Fruit fly (Drosophila melanogaster) whole organism, embryonic: Measurements from ENCODE around the gene Mfe2.

Source experiments
- BtbVII ChIP-seq: fragments of 200-800 bp; sonication (Bioruptor generic); optimal IDR thresholded peaks from 3 replicates; lab custom pipeline; 2017; ENCODE audit warnings: missing biosample characterization, mild to moderate bottlenecking, missing genetic modification characterization
- CG10267 ChIP-seq: fragments of 200-800 bp; sonication (Bioruptor generic); optimal IDR thresholded peaks from 2 replicates; lab custom pipeline; 2018; ENCODE audit warnings: missing biosample characterization, mild to moderate bottlenecking, missing genetic modification characterization, moderate library complexity
- CG13123 ChIP-seq: fragments of 200-800 bp; sonication (Bioruptor generic); optimal IDR thresholded peaks from 2 replicates; lab custom pipeline; 2016; ENCODE audit warnings: missing biosample characterization, missing genetic modification characterization
- CG5953 ChIP-seq: fragments of 200-800 bp; sonication (Bioruptor generic); IDR thresholded peaks from 2 replicates; pipeline ENCODE4 v1.3.6; 2022; ENCODE audit warnings: missing biosample characterization, missing genetic modification characterization
- Oaz ChIP-seq: fragments of 200-800 bp; sonication (Bioruptor generic); IDR thresholded peaks from 2 replicates; pipeline ENCODE4 v1.3.6; 2022; ENCODE audit warnings: missing biosample characterization, missing genetic modification characterization
- peb ChIP-seq: fragments of 200-800 bp; sonication (Bioruptor generic); IDR thresholded peaks from 2 replicates; pipeline ENCODE4 v1.3.6; 2022; ENCODE audit warnings: missing biosample characterization, missing genetic modification characterization

DNA sequence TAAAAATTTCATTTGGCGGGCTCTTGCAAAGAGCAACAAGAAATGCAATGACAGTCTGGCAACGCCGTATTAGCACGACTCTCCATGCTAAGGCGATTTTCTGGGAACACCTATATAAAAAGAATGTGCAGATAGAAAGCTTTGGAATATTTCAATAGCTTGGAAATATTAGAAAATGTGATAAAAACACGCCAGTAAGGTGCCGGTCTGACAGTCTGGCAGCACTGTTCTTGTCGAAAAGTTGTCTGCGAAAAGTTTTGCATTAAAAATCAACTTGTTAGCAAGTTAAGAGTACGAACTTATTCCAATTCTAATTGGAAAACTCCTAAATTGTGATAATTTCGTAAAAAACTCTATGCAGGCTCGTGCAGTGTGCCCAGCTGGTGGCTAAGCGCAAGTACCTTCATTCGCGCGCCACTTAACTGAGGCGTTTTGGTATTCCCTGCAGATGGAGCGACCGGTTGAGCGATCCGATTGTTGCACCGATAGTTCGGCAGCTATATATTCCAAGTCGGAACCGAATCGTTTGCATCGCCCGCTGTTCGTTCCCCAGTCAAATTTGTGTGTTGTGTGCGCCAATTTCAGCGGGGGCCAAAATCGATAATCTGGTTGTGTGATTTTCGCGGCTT, 7.2 kb downstream of the Mfe2 start, which contains the start of gene eas:
- TF ChIP-seq CG5953 (GFP tag; lab: Robert Waterston, UW) (no peak), CG10267 (peak; percentile 31), BtbVII (no peak), CG13123 (no peak), Oaz (GFP tag; lab: Robert Waterston, UW) (no peak), peb (no peak)
